Worm (Caenorhabditis elegans) whole organism, L3 larva: Measurements from ENCODE around the gene F09B12.5.

ENCODE experiments used
- jun-1 ChIP-seq: fragments of 150-350 bp; optimal IDR thresholded peaks from 2 replicates; lab custom pipeline; 2014; ENCODE audit warnings: missing biosample characterization, missing genetic modification reagents, missing genetic modification characterization
- mdl-1 ChIP-seq: fragments of 150-350 bp; optimal IDR thresholded peaks from 2 replicates; lab custom pipeline; 2014; ENCODE audit warnings: missing biosample characterization, missing genetic modification characterization
- pha-4 ChIP-seq: fragments of 150-350 bp; optimal IDR thresholded peaks from 2 replicates; lab custom pipeline; 2014; ENCODE audit warnings: missing biosample characterization, missing genetic modification reagents, missing genetic modification characterization
- unc-39 ChIP-seq: sonication (generic microtip); optimal IDR thresholded peaks from 4 replicates; lab custom pipeline; 2017; ENCODE audit warnings: missing biosample characterization, missing genetic modification characterization
- ztf-11 ChIP-seq: fragments of 150-350 bp; optimal IDR thresholded peaks from 2 replicates; lab custom pipeline; 2014; ENCODE audit warnings: missing biosample characterization, missing genetic modification characterization

DNA sequence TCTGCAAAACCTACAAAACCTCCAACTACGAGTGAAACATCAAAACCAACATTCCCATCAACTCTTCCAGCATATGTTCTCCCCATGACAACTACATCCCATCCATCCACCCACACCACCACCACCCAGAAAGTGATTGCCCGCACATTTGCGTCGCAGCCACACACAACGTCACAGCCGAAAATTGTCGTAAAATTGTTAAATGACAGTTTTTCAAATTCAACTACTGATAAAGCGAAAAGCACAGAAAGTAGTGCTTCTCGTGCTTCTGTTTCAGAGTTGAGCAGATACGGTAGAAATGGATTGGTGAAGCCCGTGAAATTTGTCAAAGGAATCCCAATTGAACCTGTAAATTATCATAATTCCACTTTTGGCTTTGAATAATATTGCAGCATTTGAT lies 3.3 kb downstream of the F09B12.5 start:
- TF ChIP-seq ztf-11 (tag; lab: Kevin White, UChicago) = no peak
- TF ChIP-seq jun-1 (tag; lab: Kevin White, UChicago) = no peak
- TF ChIP-seq mdl-1 (tag; lab: Kevin White, UChicago) = no peak
- TF ChIP-seq unc-39 (tag; lab: Kevin White, UChicago) = no peak
- TF ChIP-seq pha-4 (tag; lab: Kevin White, UChicago) = no peak
